Worm (Caenorhabditis elegans) whole organism, mixed stage, embryonic: ENCODE data around the gene F13B12.4.

Source experiments
- blmp-1 ChIP-seq: fragments of 150-350 bp; optimal IDR thresholded peaks from 2 replicates; lab custom pipeline; 2014; ENCODE audit warnings: missing biosample characterization, missing genetic modification characterization
- ceh-39 ChIP-seq: fragments of 150-350 bp; optimal IDR thresholded peaks from 2 replicates; lab custom pipeline; 2014; ENCODE audit warnings: missing biosample characterization, missing genetic modification characterization
- ceh-43 ChIP-seq: fragments of 200-800 bp; sonication (Bioruptor generic); optimal IDR thresholded peaks from 2 replicates; lab custom pipeline; 2018; ENCODE audit warnings: mild to moderate bottlenecking, missing genetic modification characterization, moderate library complexity, missing compliant biosample characterization
- ceh-83 ChIP-seq: fragments of 200-800 bp; sonication (Bioruptor generic); optimal IDR thresholded peaks from 2 replicates; lab custom pipeline; 2018; ENCODE audit warnings: mild to moderate bottlenecking, missing genetic modification characterization, missing compliant biosample characterization
- ces-1 ChIP-seq: fragments of 150-350 bp; optimal IDR thresholded peaks from 2 replicates; lab custom pipeline; 2014; ENCODE audit warnings: missing biosample characterization, missing genetic modification reagents, missing genetic modification characterization
- elt-3 ChIP-seq: fragments of 150-350 bp; optimal IDR thresholded peaks from 2 replicates; lab custom pipeline; 2014; ENCODE audit warnings: missing biosample characterization, missing genetic modification characterization
- flh-1 ChIP-seq: fragments of 200-800 bp; sonication (Bioruptor generic); optimal IDR thresholded peaks from 2 replicates; lab custom pipeline; 2018; ENCODE audit warnings: mild to moderate bottlenecking, missing genetic modification characterization, moderate library complexity, missing compliant biosample characterization
- mab-5 ChIP-seq: fragments of 150-350 bp; optimal IDR thresholded peaks from 2 replicates; lab custom pipeline; 2014; ENCODE audit warnings: missing biosample characterization, missing genetic modification characterization
- nhr-12 ChIP-seq: fragments of 150-350 bp; optimal IDR thresholded peaks from 2 replicates; lab custom pipeline; 2014; ENCODE audit warnings: missing biosample characterization, missing genetic modification characterization
- nhr-2 ChIP-seq: fragments of 150-350 bp; optimal IDR thresholded peaks from 2 replicates; lab custom pipeline; 2014; ENCODE audit warnings: missing biosample characterization, missing genetic modification characterization
- nhr-28 ChIP-seq: fragments of 150-350 bp; optimal IDR thresholded peaks from 2 replicates; lab custom pipeline; 2014; ENCODE audit warnings: missing biosample characterization, missing genetic modification characterization
- nhr-76 ChIP-seq: sonication (generic microtip); optimal IDR thresholded peaks from 2 replicates; lab custom pipeline; 2017; ENCODE audit warnings: missing biosample characterization, missing genetic modification characterization
- sptf-1 ChIP-seq: sonication (generic microtip); optimal IDR thresholded peaks from 2 replicates; lab custom pipeline; 2017; ENCODE audit warnings: mild to moderate bottlenecking, missing genetic modification characterization, moderate library complexity, missing compliant biosample characterization
- tbx-8 ChIP-seq: fragments of 200-800 bp; sonication (Bioruptor generic); optimal IDR thresholded peaks from 2 replicates; lab custom pipeline; 2018; ENCODE audit warnings: mild to moderate bottlenecking, missing genetic modification characterization, moderate library complexity, missing compliant biosample characterization
- unc-62 ChIP-seq: fragments of 150-350 bp; optimal IDR thresholded peaks from 2 replicates; lab custom pipeline; 2014; ENCODE audit warnings: missing biosample characterization, missing genetic modification reagents, missing genetic modification characterization

F13B12.4 gene

ce11 chrIV:10396827-10397226 is 52.9 kb downstream of the F13B12.4 start:
- TF ChIP-seq ceh-39 (tag; lab: Kevin White, UChicago): no peak
- no peak for TF ChIP-seq tbx-8 (GFP tag; lab: Kevin White, UChicago)
- TF ChIP-seq nhr-12 (tag; lab: Kevin White, UChicago): no peak
- no peak for TF ChIP-seq nhr-2 (tag; lab: Kevin White, UChicago)
- peak; percentile 85 for TF ChIP-seq ces-1
- no peak for TF ChIP-seq elt-3 (tag; lab: Kevin White, UChicago)
- TF ChIP-seq, all 35 proteins: peak for 1

ce11 chrIV:10394858-10395257 is 54.8 kb downstream of the F13B12.4 start, which contains the start of gene R10H10.4:
Gene R10H10.4, minus strand, starts transcription at chrIV:10394958.
- TF ChIP-seq unc-62 (no peak), flh-1 (GFP tag; lab: Kevin White, UChicago) (no peak), mab-5 (tag; lab: Kevin White, UChicago) (no peak), nhr-2 (tag; lab: Kevin White, UChicago) (no peak), nhr-76 (no peak), blmp-1 (no peak), nhr-28 (tag; lab: Kevin White, UChicago) (no peak), sptf-1 (tag; lab: Kevin White, UChicago) (no peak), ceh-83 (GFP tag; lab: Kevin White, UChicago) (no peak), ceh-43 (GFP tag; lab: Kevin White, UChicago) (no peak)
